Fruit fly (Drosophila melanogaster) whole organism, prepupa: ENCODE data around the gene shop.

Experiments used
- CG10669 ChIP-seq: fragments of 200-800 bp; sonication (Bioruptor generic); optimal IDR thresholded peaks from 3 replicates; lab custom pipeline; 2018; ENCODE audit warnings: missing biosample characterization, mild to moderate bottlenecking, missing genetic modification characterization, moderate library complexity
- CG11902 ChIP-seq: fragments of 200-800 bp; sonication (Bioruptor generic); optimal IDR thresholded peaks from 3 replicates; lab custom pipeline; 2016; ENCODE audit warnings: missing biosample characterization, missing genetic modification characterization
- CG32006 ChIP-seq: fragments of 200-800 bp; sonication (Bioruptor generic); optimal IDR thresholded peaks from 3 replicates; lab custom pipeline; 2017; ENCODE audit warnings: missing biosample characterization, mild to moderate bottlenecking, missing genetic modification characterization
- CG34406 ChIP-seq: fragments of 200-800 bp; sonication (Bioruptor generic); optimal IDR thresholded peaks from 3 replicates; lab custom pipeline; 2016; ENCODE audit warnings: missing biosample characterization, missing genetic modification characterization
- Hr39 ChIP-seq: fragments of 200-800 bp; sonication (Bioruptor generic); optimal IDR thresholded peaks from 2 replicates; lab custom pipeline; 2016; ENCODE audit warnings: missing biosample characterization, missing genetic modification characterization
- Hr4 ChIP-seq: fragments of 200-800 bp; sonication (Bioruptor generic); optimal IDR thresholded peaks from 3 replicates; lab custom pipeline; 2016; ENCODE audit warnings: missing biosample characterization, missing genetic modification characterization
- Sox102F ChIP-seq: fragments of 200-800 bp; sonication (Bioruptor generic); optimal IDR thresholded peaks from 2 replicates; lab custom pipeline; 2016; ENCODE audit warnings: missing biosample characterization, mild to moderate bottlenecking, missing genetic modification characterization
- fd59A ChIP-seq: fragments of 200-800 bp; sonication (Bioruptor generic); optimal IDR thresholded peaks from 2 replicates; lab custom pipeline; 2017; ENCODE audit warnings: missing biosample characterization, mild to moderate bottlenecking, missing genetic modification characterization, missing genetic modification reagents
- fkh ChIP-seq: fragments of 200-800 bp; sonication (Bioruptor generic); optimal IDR thresholded peaks from 3 replicates; lab custom pipeline; 2017; ENCODE audit warnings: missing biosample characterization, mild to moderate bottlenecking, missing genetic modification characterization, moderate library complexity

DNA sequence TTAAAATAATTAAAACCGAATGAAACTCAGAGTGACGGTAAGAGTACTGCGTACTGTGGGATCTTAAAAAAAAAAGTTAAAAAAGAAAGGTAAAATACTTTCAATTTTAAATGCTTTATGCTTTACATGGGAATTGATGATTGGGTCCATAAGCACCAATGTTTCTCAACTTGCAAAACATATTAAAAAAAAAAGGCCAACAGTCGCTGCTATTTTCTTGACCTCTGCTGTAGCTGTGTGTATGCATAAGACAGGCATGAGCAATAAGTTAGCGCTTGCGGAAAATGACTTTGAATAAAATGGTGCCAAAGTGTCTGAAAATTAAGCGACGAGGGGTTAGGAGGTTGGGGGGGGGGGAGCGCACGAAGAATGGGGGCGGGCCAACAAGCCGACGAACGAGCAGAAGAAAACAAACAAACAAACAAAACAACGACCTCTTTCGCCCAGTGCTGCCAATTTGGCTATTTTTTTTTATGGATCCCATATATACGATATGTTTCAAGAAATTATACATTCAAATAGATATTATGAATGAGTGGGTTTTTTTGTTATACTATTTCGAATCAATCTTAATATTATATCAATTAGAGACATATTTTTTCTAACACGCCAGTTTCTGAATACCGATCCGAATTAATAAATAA, 21.2 kb upstream of the shop start:
- TF ChIP-seq fd59A = peak; percentile 62
- TF ChIP-seq fkh (GFP tag; lab: Kevin White, UChicago) = peak; percentile 59
- no peak for TF ChIP-seq Hr4 (GFP tag; lab: Kevin White, UChicago)
- TF ChIP-seq CG10669 = no peak
- peak; percentile 55 for TF ChIP-seq CG11902 (GFP tag; lab: Kevin White, UChicago)
- TF ChIP-seq CG32006 (GFP tag; lab: Kevin White, UChicago) = peak; percentile 67
- TF ChIP-seq Sox102F (GFP tag; lab: Kevin White, UChicago) = peak; percentile 77
- TF ChIP-seq CG34406 (GFP tag; lab: Kevin White, UChicago) = peak; percentile 76
- TF ChIP-seq Hr39 (GFP tag; lab: Kevin White, UChicago) = peak; percentile 76
